Fruit fly (Drosophila melanogaster) whole organism, prepupa: ENCODE data around the gene CG6696.

Experiments used
- Blimp-1 ChIP-seq: fragments of 200-800 bp; sonication (Bioruptor generic); optimal IDR thresholded peaks from 3 replicates; lab custom pipeline; 2017; ENCODE audit warnings: missing biosample characterization, missing genetic modification characterization, mild to moderate bottlenecking, moderate library complexity, missing genetic modification reagents
- CG10631 ChIP-seq: fragments of 200-800 bp; sonication (Bioruptor generic); optimal IDR thresholded peaks from 2 replicates; lab custom pipeline; 2016; ENCODE audit warnings: missing biosample characterization, missing genetic modification characterization
- CG10669 ChIP-seq: fragments of 200-800 bp; sonication (Bioruptor generic); optimal IDR thresholded peaks from 3 replicates; lab custom pipeline; 2018; ENCODE audit warnings: missing biosample characterization, mild to moderate bottlenecking, missing genetic modification characterization, moderate library complexity
- CG11294 ChIP-seq: fragments of 200-800 bp; sonication (Bioruptor generic); IDR thresholded peaks from 2 replicates; pipeline ENCODE4 v1.3.6; 2022; ENCODE audit warnings: missing biosample characterization, missing genetic modification characterization
- CG11762 ChIP-seq: fragments of 200-800 bp; sonication (Bioruptor generic); optimal IDR thresholded peaks from 3 replicates; lab custom pipeline; 2016; ENCODE audit warnings: missing biosample characterization, missing genetic modification characterization; ENCODE audit not compliant: insufficient read depth
- CG11902 ChIP-seq: fragments of 200-800 bp; sonication (Bioruptor generic); optimal IDR thresholded peaks from 3 replicates; lab custom pipeline; 2016; ENCODE audit warnings: missing biosample characterization, missing genetic modification characterization
- CG15336 ChIP-seq: fragments of 200-800 bp; sonication (Bioruptor generic); IDR thresholded peaks from 2 replicates; pipeline ENCODE4 v1.3.6; 2022; ENCODE audit warnings: missing biosample characterization, missing genetic modification characterization
- CG1621 ChIP-seq: fragments of 200-800 bp; sonication (Bioruptor generic); optimal IDR thresholded peaks from 3 replicates; lab custom pipeline; 2018; ENCODE audit warnings: missing biosample characterization, mild to moderate bottlenecking, missing genetic modification characterization
- CG3032 ChIP-seq: fragments of 200-800 bp; optimal IDR thresholded peaks from 2 replicates; lab custom pipeline; 2019; ENCODE audit warnings: missing biosample characterization, mild to moderate bottlenecking, missing genetic modification characterization, moderate library complexity
- CG32006 ChIP-seq: fragments of 200-800 bp; sonication (Bioruptor generic); optimal IDR thresholded peaks from 3 replicates; lab custom pipeline; 2017; ENCODE audit warnings: missing biosample characterization, mild to moderate bottlenecking, missing genetic modification characterization
- CG34406 ChIP-seq: fragments of 200-800 bp; sonication (Bioruptor generic); optimal IDR thresholded peaks from 3 replicates; lab custom pipeline; 2016; ENCODE audit warnings: missing biosample characterization, missing genetic modification characterization
- CG3919 ChIP-seq: fragments of 200-800 bp; sonication (Bioruptor generic); optimal IDR thresholded peaks from 3 replicates; lab custom pipeline; 2016; ENCODE audit warnings: missing biosample characterization, missing genetic modification characterization
- CG4318 ChIP-seq: fragments of 200-800 bp; sonication (Bioruptor generic); optimal IDR thresholded peaks from 3 replicates; lab custom pipeline; 2017; ENCODE audit warnings: missing biosample characterization, mild to moderate bottlenecking, missing genetic modification characterization
- CG6163 ChIP-seq: fragments of 200-800 bp; sonication (Bioruptor generic); IDR thresholded peaks from 3 replicates; pipeline ENCODE4 v1.3.6; 2022; ENCODE audit warnings: missing biosample characterization, missing genetic modification characterization
- CG6276 ChIP-seq: fragments of 200-800 bp; sonication (Bioruptor generic); optimal IDR thresholded peaks from 2 replicates; lab custom pipeline; 2017; ENCODE audit warnings: missing biosample characterization, mild to moderate bottlenecking, missing genetic modification characterization
- CG6792 ChIP-seq: fragments of 200-800 bp; sonication (Bioruptor generic); optimal IDR thresholded peaks from 3 replicates; lab custom pipeline; 2016; ENCODE audit warnings: missing biosample characterization, missing genetic modification characterization
- CG6808 ChIP-seq: fragments of 200-800 bp; sonication (Bioruptor generic); optimal IDR thresholded peaks from 3 replicates; lab custom pipeline; 2017; ENCODE audit warnings: missing biosample characterization, missing genetic modification characterization, mild to moderate bottlenecking, moderate library complexity, missing genetic modification reagents
- CG6854 ChIP-seq: fragments of 200-800 bp; sonication (Bioruptor generic); optimal IDR thresholded peaks from 2 replicates; lab custom pipeline; 2017; ENCODE audit warnings: missing biosample characterization, mild to moderate bottlenecking, missing genetic modification characterization
- CG7368 ChIP-seq: fragments of 200-800 bp; sonication (Bioruptor generic); optimal IDR thresholded peaks from 3 replicates; lab custom pipeline; 2016; ENCODE audit warnings: missing biosample characterization, missing genetic modification characterization
- CG8119 ChIP-seq: fragments of 200-800 bp; sonication (Bioruptor generic); IDR thresholded peaks from 3 replicates; pipeline ENCODE4 v1.3.6; 2022; ENCODE audit warnings: missing biosample characterization, missing genetic modification characterization
- CG8319 ChIP-seq: fragments of 200-800 bp; sonication (Bioruptor generic); optimal IDR thresholded peaks from 3 replicates; lab custom pipeline; 2016; ENCODE audit warnings: missing biosample characterization, missing genetic modification characterization
- CG8632 ChIP-seq: fragments of 200-800 bp; sonication (Bioruptor generic); optimal IDR thresholded peaks from 3 replicates; lab custom pipeline; 2016; ENCODE audit warnings: missing biosample characterization, missing genetic modification characterization
- CG9139 ChIP-seq: fragments of 200-800 bp; sonication (Bioruptor generic); optimal IDR thresholded peaks from 3 replicates; lab custom pipeline; 2017; ENCODE audit warnings: missing biosample characterization, mild to moderate bottlenecking, missing genetic modification characterization
- Eip75B ChIP-seq: fragments of 200-800 bp; sonication (Bioruptor generic); optimal IDR thresholded peaks from 3 replicates; lab custom pipeline; 2016; ENCODE audit warnings: missing biosample characterization, missing genetic modification characterization
- Eip78C ChIP-seq: fragments of 200-800 bp; sonication (Bioruptor generic); peaks from one replicate; lab custom pipeline; 2016; ENCODE audit warnings: missing biosample characterization, missing genetic modification characterization
- Eip93F ChIP-seq: fragments of 200-800 bp; sonication (Bioruptor generic); optimal IDR thresholded peaks from 2 replicates; lab custom pipeline; 2016; ENCODE audit warnings: missing biosample characterization, mild to moderate bottlenecking, missing genetic modification characterization
- Gug ChIP-seq: fragments of 200-800 bp; sonication (Bioruptor generic); IDR thresholded peaks from 2 replicates; pipeline ENCODE4 v1.3.6; 2022; ENCODE audit warnings: missing biosample characterization, missing genetic modification characterization
- Hr39 ChIP-seq: fragments of 200-800 bp; sonication (Bioruptor generic); optimal IDR thresholded peaks from 2 replicates; lab custom pipeline; 2016; ENCODE audit warnings: missing biosample characterization, missing genetic modification characterization
- Met ChIP-seq: fragments of 200-800 bp; sonication (Bioruptor generic); optimal IDR thresholded peaks from 3 replicates; lab custom pipeline; 2016; ENCODE audit warnings: missing biosample characterization, missing genetic modification characterization
- OdsH ChIP-seq: fragments of 200-800 bp; sonication (Bioruptor generic); optimal IDR thresholded peaks from 3 replicates; lab custom pipeline; 2016; ENCODE audit warnings: missing biosample characterization, missing genetic modification characterization
- Smox ChIP-seq: fragments of 200-800 bp; sonication (Bioruptor generic); optimal IDR thresholded peaks from 3 replicates; lab custom pipeline; 2016; ENCODE audit warnings: missing biosample characterization, missing genetic modification characterization
- Sox14 ChIP-seq: fragments of 200-800 bp; sonication (Bioruptor generic); optimal IDR thresholded peaks from 3 replicates; lab custom pipeline; 2016; ENCODE audit warnings: missing biosample characterization, missing genetic modification characterization
- Sox15 ChIP-seq: fragments of 200-800 bp; sonication (Bioruptor generic); optimal IDR thresholded peaks from 3 replicates; lab custom pipeline; 2016; ENCODE audit warnings: missing biosample characterization, missing genetic modification characterization
- achi ChIP-seq: fragments of 200-800 bp; sonication (Bioruptor generic); optimal IDR thresholded peaks from 3 replicates; lab custom pipeline; 2016; ENCODE audit warnings: missing biosample characterization, missing genetic modification characterization
- acj6 ChIP-seq: fragments of 200-800 bp; sonication (Bioruptor generic); optimal IDR thresholded peaks from 3 replicates; lab custom pipeline; 2016; ENCODE audit warnings: missing biosample characterization, missing genetic modification characterization
- cyc ChIP-seq: fragments of 200-800 bp; sonication (Bioruptor generic); optimal IDR thresholded peaks from 3 replicates; lab custom pipeline; 2016; ENCODE audit warnings: missing biosample characterization, missing genetic modification characterization
- dsx ChIP-seq: fragments of 200-800 bp; optimal IDR thresholded peaks from 3 replicates; lab custom pipeline; 2019; ENCODE audit warnings: missing biosample characterization, mild to moderate bottlenecking, missing genetic modification characterization, moderate library complexity; ENCODE audit not compliant: poor library complexity, severe bottlenecking
- eg ChIP-seq: fragments of 200-800 bp; sonication (Bioruptor generic); IDR thresholded peaks from 3 replicates; pipeline ENCODE4 v1.3.6; 2022; ENCODE audit warnings: missing biosample characterization, missing genetic modification characterization
- fd59A ChIP-seq: fragments of 200-800 bp; sonication (Bioruptor generic); optimal IDR thresholded peaks from 2 replicates; lab custom pipeline; 2017; ENCODE audit warnings: missing biosample characterization, mild to moderate bottlenecking, missing genetic modification characterization, missing genetic modification reagents
- fd85E ChIP-seq: fragments of 200-800 bp; sonication (Bioruptor generic); optimal IDR thresholded peaks from 3 replicates; lab custom pipeline; 2016; ENCODE audit warnings: missing biosample characterization, missing genetic modification characterization
- fkh ChIP-seq: fragments of 200-800 bp; sonication (Bioruptor generic); optimal IDR thresholded peaks from 3 replicates; lab custom pipeline; 2017; ENCODE audit warnings: missing biosample characterization, mild to moderate bottlenecking, missing genetic modification characterization, moderate library complexity
- lz ChIP-seq: fragments of 200-800 bp; sonication (Bioruptor generic); optimal IDR thresholded peaks from 3 replicates; lab custom pipeline; 2016; ENCODE audit warnings: missing biosample characterization, missing genetic modification characterization
- net ChIP-seq: fragments of 200-800 bp; sonication (Bioruptor generic); optimal IDR thresholded peaks from 3 replicates; lab custom pipeline; 2016; ENCODE audit warnings: missing biosample characterization, missing genetic modification characterization
- pdm3 ChIP-seq: fragments of 200-800 bp; sonication (Bioruptor generic); optimal IDR thresholded peaks from 3 replicates; lab custom pipeline; 2016; ENCODE audit warnings: missing biosample characterization, missing genetic modification characterization
- salr ChIP-seq, 2 experiments: fragments of 200-800 bp; sonication (Bioruptor generic); optimal IDR thresholded peaks; 3 replicates each; lab custom pipeline; 2016 to 2018; ENCODE audit warnings: missing biosample characterization in 2 of 2, missing genetic modification characterization in 2 of 2, mild to moderate bottlenecking in 1 of 2
- ss ChIP-seq, 2 experiments: fragments of 200-800 bp; sonication (Bioruptor generic); optimal IDR thresholded peaks; 2 replicates in 1 of 2; 3 replicates in 1 of 2; lab custom pipeline; 2017 to 2018; ENCODE audit warnings: mild to moderate bottlenecking in 2 of 2, missing biosample characterization in 2 of 2, missing genetic modification characterization in 2 of 2, moderate library complexity in 1 of 2
- svp ChIP-seq: fragments of 200-800 bp; sonication (Bioruptor generic); peaks from one replicate; lab custom pipeline; 2016; ENCODE audit warnings: missing biosample characterization, missing genetic modification characterization
- topi ChIP-seq: fragments of 200-800 bp; sonication (Bioruptor generic); optimal IDR thresholded peaks from 3 replicates; lab custom pipeline; 2016; ENCODE audit warnings: missing biosample characterization, missing genetic modification characterization
- vri ChIP-seq: fragments of 200-800 bp; sonication (Bioruptor generic); optimal IDR thresholded peaks from 3 replicates; lab custom pipeline; 2016; ENCODE audit warnings: missing biosample characterization, mild to moderate bottlenecking, missing genetic modification characterization

Gene CG6696

dm6 chrX:18645720-18646213 lies 16.2 kb downstream of the CG6696 start (continued):
- peak; percentile 80 for TF ChIP-seq Met (GFP tag; lab: Kevin White, UChicago)
- TF ChIP-seq pdm3 (GFP tag; lab: Kevin White, UChicago): peak; percentile 73
- TF ChIP-seq Eip78C: peak; percentile 87
- peak; percentile 59 for TF ChIP-seq CG6808 (GFP tag; lab: Kevin White, UChicago)
- no peak for TF ChIP-seq Eip93F (GFP tag; lab: Kevin White, UChicago)
- peak; percentile 81 for TF ChIP-seq svp (GFP tag; lab: Kevin White, UChicago)
- peak; percentile 84 for TF ChIP-seq CG32006 (GFP tag; lab: Kevin White, UChicago)
- TF ChIP-seq Blimp-1: peak; percentile 31

- peak; percentile 64 for TF ChIP-seq CG6808 (GFP tag; lab: Kevin White, UChicago)
- peak; percentile 78 for TF ChIP-seq Eip75B (GFP tag; lab: Kevin White, UChicago)
- TF ChIP-seq Hr39 (GFP tag; lab: Kevin White, UChicago): peak; percentile 85
- TF ChIP-seq CG7368 (GFP tag; lab: Kevin White, UChicago): peak; percentile 70
- TF ChIP-seq Blimp-1: peak; percentile 29
- TF ChIP-seq CG4318: peak; percentile 55
- peak; percentile 83 for TF ChIP-seq acj6 (GFP tag; lab: Kevin White, UChicago)
- TF ChIP-seq CG8632 (GFP tag; lab: Kevin White, UChicago): peak; percentile 74
- TF ChIP-seq dsx: no peak
- TF ChIP-seq eg (GFP tag; lab: Robert Waterston, UW): peak; percentile 58; the same call in 2 of the 3 replicates
- TF ChIP-seq Sox15 (GFP tag; lab: Kevin White, UChicago): peak; percentile 71
- TF ChIP-seq achi (GFP tag; lab: Kevin White, UChicago): peak; percentile 78
- TF ChIP-seq CG34406: peak; percentile 80
- TF ChIP-seq fd59A (GFP tag; lab: Kevin White, UChicago): peak; percentile 60
- TF ChIP-seq ss (GFP tag; optimal IDR thresholded peaks at IDR 0.05; lab: Kevin White, UChicago): peak; percentile 8 to 64
- TF ChIP-seq CG3919 (GFP tag; lab: Kevin White, UChicago): peak; percentile 84
- TF ChIP-seq net: peak; percentile 65
- peak; percentile 83 for TF ChIP-seq Sox14
- peak; percentile 31 for TF ChIP-seq CG1621
- peak; percentile 80 for TF ChIP-seq CG6792
- peak; percentile 77 for TF ChIP-seq CG6163
- TF ChIP-seq cyc (GFP tag; lab: Kevin White, UChicago): peak; percentile 80
- TF ChIP-seq Eip78C: peak; percentile 88
- peak; percentile 77 for TF ChIP-seq CG11902 (GFP tag; lab: Kevin White, UChicago)
- TF ChIP-seq vri: peak; percentile 74
- no peak for TF ChIP-seq fkh (GFP tag; lab: Kevin White, UChicago)
- peak; percentile 50 for TF ChIP-seq CG9139 (GFP tag; lab: Kevin White, UChicago)
- TF ChIP-seq CG6276 (GFP tag; lab: Kevin White, UChicago): peak; percentile 67
- peak; percentile 23 for TF ChIP-seq fd85E (GFP tag; lab: Kevin White, UChicago)
- peak; percentile 47 for TF ChIP-seq CG6854
- peak; percentile 78 for TF ChIP-seq CG10631
- peak; percentile 67 for TF ChIP-seq CG8119 (GFP tag; lab: Robert Waterston, UW)
- TF ChIP-seq CG10669: peak; percentile 68
- peak; percentile 75 for TF ChIP-seq lz
- peak; percentile 83 for TF ChIP-seq Met (GFP tag; lab: Kevin White, UChicago)
- TF ChIP-seq CG3032 (tag; lab: Kevin White, UChicago): peak; percentile 61
- peak; percentile 81 for TF ChIP-seq OdsH (GFP tag; lab: Kevin White, UChicago)
- peak; percentile 82 for TF ChIP-seq topi (GFP tag; lab: Kevin White, UChicago)
- TF ChIP-seq Smox: peak; percentile 73
- peak; percentile 60 for TF ChIP-seq CG15336 (GFP tag; lab: Robert Waterston, UW)
- peak; percentile 85 for TF ChIP-seq pdm3 (GFP tag; lab: Kevin White, UChicago)
- peak; percentile 43; the same call in 1 of the 2 replicates for TF ChIP-seq CG11294 (GFP tag; lab: Robert Waterston, UW)
- TF ChIP-seq salr (GFP tag; optimal IDR thresholded peaks at IDR 0.05; lab: Kevin White, UChicago): peak; percentile 4 to 35
- peak; percentile 66 for TF ChIP-seq CG8319 (GFP tag; lab: Kevin White, UChicago)
- peak; percentile 60 for TF ChIP-seq CG11762 (GFP tag; lab: Kevin White, UChicago)
- TF ChIP-seq Gug (GFP tag; lab: Robert Waterston, UW): peak; percentile 37; the same call in 1 of the 2 replicates
Measured at dm6 chrX:18644890-18645289, 17.1 kb downstream of the CG6696 start.
